Worm (Caenorhabditis elegans) whole organism, mixed stage, embryonic: ENCODE measurements around the gene nlp-3.

Experiments
- M03D4.4 ChIP-seq: sonication (generic microtip); optimal IDR thresholded peaks from 2 replicates; lab custom pipeline; 2017; ENCODE audit warnings: mild to moderate bottlenecking, missing genetic modification characterization, missing compliant biosample characterization
- bed-3 ChIP-seq: fragments of 200-800 bp; sonication (Bioruptor generic); optimal IDR thresholded peaks from 3 replicates; lab custom pipeline; 2018; ENCODE audit warnings: mild to moderate bottlenecking, missing genetic modification characterization, moderate library complexity, missing compliant biosample characterization
- blmp-1 ChIP-seq: fragments of 150-350 bp; optimal IDR thresholded peaks from 2 replicates; lab custom pipeline; 2014; ENCODE audit warnings: missing biosample characterization, missing genetic modification characterization
- ceh-43 ChIP-seq: fragments of 200-800 bp; sonication (Bioruptor generic); optimal IDR thresholded peaks from 2 replicates; lab custom pipeline; 2018; ENCODE audit warnings: mild to moderate bottlenecking, missing genetic modification characterization, moderate library complexity, missing compliant biosample characterization
- ces-1 ChIP-seq: fragments of 150-350 bp; optimal IDR thresholded peaks from 2 replicates; lab custom pipeline; 2014; ENCODE audit warnings: missing biosample characterization, missing genetic modification reagents, missing genetic modification characterization
- cnd-1 ChIP-seq: fragments of 200-800 bp; sonication (Bioruptor generic); optimal IDR thresholded peaks from 2 replicates; lab custom pipeline; 2018; ENCODE audit warnings: mild to moderate bottlenecking, missing genetic modification characterization, missing compliant biosample characterization
- drap-1 ChIP-seq: fragments of 200-800 bp; sonication (Bioruptor generic); optimal IDR thresholded peaks from 3 replicates; lab custom pipeline; 2018; ENCODE audit warnings: mild to moderate bottlenecking, missing genetic modification characterization, missing compliant biosample characterization
- elt-3 ChIP-seq: fragments of 150-350 bp; optimal IDR thresholded peaks from 2 replicates; lab custom pipeline; 2014; ENCODE audit warnings: missing biosample characterization, missing genetic modification characterization
- flh-1 ChIP-seq: fragments of 200-800 bp; sonication (Bioruptor generic); optimal IDR thresholded peaks from 2 replicates; lab custom pipeline; 2018; ENCODE audit warnings: mild to moderate bottlenecking, missing genetic modification characterization, moderate library complexity, missing compliant biosample characterization
- ham-2 ChIP-seq: fragments of 200-800 bp; sonication (Bioruptor generic); optimal IDR thresholded peaks from 2 replicates; lab custom pipeline; 2018; ENCODE audit warnings: mild to moderate bottlenecking, missing genetic modification characterization, missing compliant biosample characterization
- lin-13 ChIP-seq: fragments of 150-350 bp; optimal IDR thresholded peaks from 2 replicates; lab custom pipeline; 2014; ENCODE audit warnings: missing biosample characterization, missing genetic modification characterization
- lin-32 ChIP-seq: fragments of 200-800 bp; sonication (Bioruptor generic); optimal IDR thresholded peaks from 2 replicates; lab custom pipeline; 2018; ENCODE audit warnings: mild to moderate bottlenecking, missing genetic modification characterization, missing compliant biosample characterization
- lsy-2 ChIP-seq: fragments of 150-350 bp; optimal IDR thresholded peaks from 2 replicates; lab custom pipeline; 2014; ENCODE audit warnings: missing biosample characterization, missing genetic modification characterization
- mab-5 ChIP-seq: fragments of 150-350 bp; optimal IDR thresholded peaks from 2 replicates; lab custom pipeline; 2014; ENCODE audit warnings: missing biosample characterization, missing genetic modification characterization
- mep-1 ChIP-seq: fragments of 150-350 bp; optimal IDR thresholded peaks from 2 replicates; lab custom pipeline; 2017; ENCODE audit warnings: missing biosample characterization, missing genetic modification reagents, missing genetic modification characterization, inconsistent platforms
- mls-2 ChIP-seq: sonication (generic microtip); optimal IDR thresholded peaks from 2 replicates; lab custom pipeline; 2016; ENCODE audit warnings: mild to moderate bottlenecking, missing genetic modification characterization, moderate library complexity, missing compliant biosample characterization
- nhr-2 ChIP-seq: fragments of 150-350 bp; optimal IDR thresholded peaks from 2 replicates; lab custom pipeline; 2014; ENCODE audit warnings: missing biosample characterization, missing genetic modification characterization
- nhr-237 ChIP-seq: fragments of 150-350 bp; optimal IDR thresholded peaks from 2 replicates; lab custom pipeline; 2014; ENCODE audit warnings: missing biosample characterization, missing genetic modification characterization
- nhr-28 ChIP-seq: fragments of 150-350 bp; optimal IDR thresholded peaks from 2 replicates; lab custom pipeline; 2014; ENCODE audit warnings: missing biosample characterization, missing genetic modification characterization
- nhr-76 ChIP-seq: sonication (generic microtip); optimal IDR thresholded peaks from 2 replicates; lab custom pipeline; 2017; ENCODE audit warnings: missing biosample characterization, missing genetic modification characterization
- pha-4 ChIP-seq: fragments of 150-350 bp; optimal IDR thresholded peaks from 2 replicates; lab custom pipeline; 2018; ENCODE audit warnings: missing biosample characterization, missing genetic modification reagents, missing genetic modification characterization
- sem-2 ChIP-seq: fragments of 200-800 bp; sonication (Bioruptor generic); optimal IDR thresholded peaks from 2 replicates; lab custom pipeline; 2018; ENCODE audit warnings: mild to moderate bottlenecking, missing genetic modification characterization, missing compliant biosample characterization
- snpc-4 ChIP-seq: fragments of 150-350 bp; optimal IDR thresholded peaks from 2 replicates; lab custom pipeline; 2014; ENCODE audit warnings: missing biosample characterization, missing genetic modification characterization
- sptf-1 ChIP-seq: sonication (generic microtip); optimal IDR thresholded peaks from 2 replicates; lab custom pipeline; 2017; ENCODE audit warnings: mild to moderate bottlenecking, missing genetic modification characterization, moderate library complexity, missing compliant biosample characterization
- unc-120 ChIP-seq: sonication (generic microtip); optimal IDR thresholded peaks from 2 replicates; lab custom pipeline; 2017; ENCODE audit warnings: missing genetic modification characterization, missing compliant biosample characterization; ENCODE audit not compliant: poor library complexity, severe bottlenecking
- unc-39 ChIP-seq: fragments of 150-350 bp; optimal IDR thresholded peaks from 2 replicates; lab custom pipeline; 2014; ENCODE audit warnings: missing biosample characterization, missing genetic modification characterization
- zip-8 ChIP-seq: fragments of 150-350 bp; optimal IDR thresholded peaks from 2 replicates; lab custom pipeline; 2014; ENCODE audit warnings: missing biosample characterization, missing genetic modification characterization
- ztf-11 ChIP-seq: fragments of 150-350 bp; optimal IDR thresholded peaks from 2 replicates; lab custom pipeline; 2014; ENCODE audit warnings: missing biosample characterization, missing genetic modification characterization

The nlp-3 gene

ce11 chrX:13217940-13218339, 39.7 kb upstream of the nlp-3 start:
- TF ChIP-seq ham-2 (GFP tag; lab: Kevin White, UChicago) (no peak), snpc-4 (tag; lab: Kevin White, UChicago) (no peak), pha-4 (tag; lab: Kevin White, UChicago) (no peak), blmp-1 (no peak), nhr-2 (tag; lab: Kevin White, UChicago) (no peak), lin-13 (tag; lab: Kevin White, UChicago) (no peak), flh-1 (no peak), lin-32 (GFP tag; lab: Kevin White, UChicago) (no peak), nhr-237 (tag; lab: Kevin White, UChicago) (no peak), ces-1 (no peak), ceh-43 (GFP tag; lab: Kevin White, UChicago) (no peak), sptf-1 (no peak), unc-39 (tag; lab: Kevin White, UChicago) (no peak), elt-3 (tag; lab: Kevin White, UChicago) (no peak), mab-5 (tag; lab: Kevin White, UChicago) (no peak)

- TF ChIP-seq lin-32 (GFP tag; lab: Kevin White, UChicago) (no peak), drap-1 (GFP tag; lab: Kevin White, UChicago) (no peak), unc-120 (tag; lab: Kevin White, UChicago) (no peak), lin-13 (tag; lab: Kevin White, UChicago) (no peak)
- TF ChIP-seq, all 35 proteins: peak for 0
Measured at ce11 chrX:13216802-13217201, 38.6 kb upstream of the nlp-3 start, which contains the start of gene R12H7.4. R12H7.4 (plus strand) TSS chrX:13217102.

ce11 chrX:13212528-13212927, 34.3 kb upstream of the nlp-3 start:
- TF ChIP-seq ztf-11 (no peak), mls-2 (tag; lab: Kevin White, UChicago) (no peak), lin-13 (tag; lab: Kevin White, UChicago) (no peak), nhr-2 (tag; lab: Kevin White, UChicago) (no peak), blmp-1 (no peak), ham-2 (GFP tag; lab: Kevin White, UChicago) (no peak), nhr-28 (tag; lab: Kevin White, UChicago) (no peak), lsy-2 (tag; lab: Kevin White, UChicago) (no peak), sem-2 (GFP tag; lab: Kevin White, UChicago) (no peak), mab-5 (tag; lab: Kevin White, UChicago) (no peak), mep-1 (no peak), snpc-4 (tag; lab: Kevin White, UChicago) (no peak), zip-8 (no peak), pha-4 (tag; lab: Kevin White, UChicago) (no peak), sptf-1 (no peak), cnd-1 (tag; lab: Kevin White, UChicago) (no peak)

ce11 chrX:13210478-13210877, 32.2 kb upstream of the nlp-3 start:
- TF ChIP-seq nhr-28 (tag; lab: Kevin White, UChicago) (no peak), ces-1 (peak; percentile 40), lin-13 (tag; lab: Kevin White, UChicago) (no peak), flh-1 (no peak), mls-2 (tag; lab: Kevin White, UChicago) (no peak), snpc-4 (tag; lab: Kevin White, UChicago) (no peak), unc-39 (tag; lab: Kevin White, UChicago) (no peak), nhr-76 (tag; lab: Kevin White, UChicago) (no peak), zip-8 (no peak), nhr-237 (tag; lab: Kevin White, UChicago) (no peak), ham-2 (GFP tag; lab: Kevin White, UChicago) (no peak), blmp-1 (no peak), unc-120 (tag; lab: Kevin White, UChicago) (peak; percentile 16)

- TF ChIP-seq nhr-76 (tag; lab: Kevin White, UChicago) = no peak
- no peak for TF ChIP-seq cnd-1 (tag; lab: Kevin White, UChicago)
- TF ChIP-seq pha-4 (tag; lab: Kevin White, UChicago) = no peak
- TF ChIP-seq bed-3 = no peak
- no peak for TF ChIP-seq mep-1
- no peak for TF ChIP-seq lin-13 (tag; lab: Kevin White, UChicago)
- TF ChIP-seq M03D4.4 (tag; lab: Kevin White, UChicago) = no peak
- no peak for TF ChIP-seq ztf-11
- TF ChIP-seq, all 35 proteins: peak for 0
Measured at ce11 chrX:13209026-13209425, 30.8 kb upstream of the nlp-3 start.

ce11 chrX:13206911-13207310, 28.7 kb upstream of the nlp-3 start:
- TF ChIP-seq unc-120 (tag; lab: Kevin White, UChicago) = peak; percentile 24
- no peak for TF ChIP-seq nhr-237 (tag; lab: Kevin White, UChicago)
- TF ChIP-seq mls-2 (tag; lab: Kevin White, UChicago) = no peak
- no peak for TF ChIP-seq ztf-11
